Fruit fly (Drosophila melanogaster): Measurements from ENCODE around the gene CG9231.

CG9231 gene

DNA sequence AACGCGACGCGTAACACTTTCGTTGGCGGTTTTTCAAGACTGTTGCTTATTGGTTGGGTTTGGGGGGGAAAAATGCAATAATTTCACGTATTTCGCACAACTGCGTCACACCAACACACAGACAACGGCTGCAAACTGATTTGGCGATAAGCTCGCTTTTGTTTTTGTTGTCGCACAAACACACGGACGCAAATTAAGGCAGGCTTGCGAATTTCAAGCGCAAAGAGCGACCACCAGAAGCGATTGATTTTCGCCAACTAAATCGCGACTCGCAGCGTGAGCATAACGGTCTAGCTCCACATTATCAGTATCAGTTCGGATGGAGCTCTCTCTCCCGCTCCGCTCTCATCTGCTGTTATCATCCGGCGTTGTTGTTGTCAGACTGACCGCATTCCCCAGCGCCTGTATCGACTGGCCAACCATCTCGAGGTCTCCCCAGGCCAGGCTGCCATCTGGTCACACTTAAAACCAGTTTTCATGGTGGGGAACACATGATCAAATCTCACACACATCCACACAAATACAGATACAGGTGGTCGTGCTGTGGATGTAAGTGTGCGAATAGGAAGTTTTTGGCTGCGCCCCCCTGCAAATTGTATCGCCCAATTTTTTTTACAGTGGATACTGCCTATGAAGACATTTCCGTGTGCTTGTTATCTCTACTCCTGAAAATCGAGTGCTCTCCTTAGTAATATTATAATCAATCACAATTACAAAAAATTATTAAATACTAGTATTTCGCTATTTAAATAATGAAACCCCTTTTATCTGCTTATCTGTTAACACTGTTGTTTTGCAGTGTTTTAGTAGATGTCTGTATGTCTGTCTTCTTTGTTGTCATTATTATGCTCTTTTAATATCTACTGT, 47.2 kb upstream of the CG9231 start (continued):
- peak; percentile 63 for TF ChIP-seq ttk (GFP tag; IDR thresholded peaks at IDR 0.05)
- TF ChIP-seq CG16779 (GFP tag; IDR thresholded peaks at IDR 0.05) = peak; percentile 59; the same call in 1 of the 2 replicates
- peak; percentile 19 for TF ChIP-seq chn (GFP tag; optimal IDR thresholded peaks at IDR 0.05)
- TF ChIP-seq org-1 (GFP tag; optimal IDR thresholded peaks at IDR 0.05) = peak; percentile 3
- TF ChIP-seq CG12769 (tag; optimal IDR thresholded peaks at IDR 0.05) = peak; percentile 80
- no peak for TF ChIP-seq vfl (GFP tag; optimal IDR thresholded peaks at IDR 0.05)
- peak; percentile 42 for TF ChIP-seq CG17359 (tag; optimal IDR thresholded peaks at IDR 0.05)
- peak; percentile 34; the same call in 1 of the 2 replicates for TF ChIP-seq ap (GFP tag; IDR thresholded peaks at IDR 0.05)
- peak; percentile 56; the same call in 1 of the 3 replicates for TF ChIP-seq Mrtf (GFP tag; IDR thresholded peaks at IDR 0.05)
- no peak for TF ChIP-seq CG12071 (GFP tag; optimal IDR thresholded peaks at IDR 0.05)
- TF ChIP-seq CG16863 (GFP tag; optimal IDR thresholded peaks at IDR 0.05) = peak; percentile 10
- TF ChIP-seq Eip74EF (GFP tag; optimal IDR thresholded peaks at IDR 0.05) = peak in 1 of 2 experiments; percentile 75
- no peak for TF ChIP-seq CG5180 (GFP tag; optimal IDR thresholded peaks at IDR 0.05)
- peak; percentile 67 for TF ChIP-seq CG9215 (GFP tag; IDR thresholded peaks at IDR 0.05)
- TF ChIP-seq Mad (GFP tag; optimal IDR thresholded peaks at IDR 0.05) = peak; percentile 9
- TF ChIP-seq dpn (GFP tag; optimal IDR thresholded peaks at IDR 0.05) = peak in 1 of 2 experiments; percentile 72
- peak; percentile 74 for TF ChIP-seq rib (GFP tag; IDR thresholded peaks at IDR 0.05)
- TF ChIP-seq CG1792 (GFP tag; optimal IDR thresholded peaks at IDR 0.05) = peak; percentile 20
- peak; percentile 71 to 79 for TF ChIP-seq Trl (optimal IDR thresholded peaks at IDR 0.05)
- no peak for TF ChIP-seq Trl (GFP tag; optimal IDR thresholded peaks at IDR 0.05)
- TF ChIP-seq her (GFP tag; optimal IDR thresholded peaks at IDR 0.05) = peak; percentile 21
- peak; percentile 74 for TF ChIP-seq Meics (GFP tag; optimal IDR thresholded peaks at IDR 0.05)
- TF ChIP-seq D19A (tag; optimal IDR thresholded peaks at IDR 0.05) = peak; percentile 37
- peak; percentile 56 for TF ChIP-seq CG13424 (tag; optimal IDR thresholded peaks at IDR 0.05)
- peak; percentile 70 for TF ChIP-seq gem (tag; optimal IDR thresholded peaks at IDR 0.05)
- TF ChIP-seq pan (optimal IDR thresholded peaks at IDR 0.05) = no peak
- TF ChIP-seq pan (GFP tag; optimal IDR thresholded peaks at IDR 0.05 in 1 of 2, IDR thresholded peaks at IDR 0.05 in 1 of 2) = peak in 1 of 2 experiments; percentile 57
- TF ChIP-seq NfI (GFP tag; optimal IDR thresholded peaks at IDR 0.05) = peak; percentile 53
- TF ChIP-seq slou (GFP tag; optimal IDR thresholded peaks at IDR 0.05) = no peak
- peak; percentile 40 for TF ChIP-seq zf30C (GFP tag; optimal IDR thresholded peaks at IDR 0.05)
- peak; percentile 30; the same call in 1 of the 2 replicates for TF ChIP-seq E2f2 (GFP tag; IDR thresholded peaks at IDR 0.05)
- peak; percentile 63 for TF ChIP-seq CG12391 (tag; optimal IDR thresholded peaks at IDR 0.05)
- TF ChIP-seq CG13894 (tag; optimal IDR thresholded peaks at IDR 0.05) = peak; percentile 55
- TF ChIP-seq CG15514 (GFP tag; optimal IDR thresholded peaks at IDR 0.05) = peak; percentile 64
- peak; percentile 36 for TF ChIP-seq tap (tag; optimal IDR thresholded peaks at IDR 0.05)
- TF ChIP-seq Hmr (GFP tag; optimal IDR thresholded peaks at IDR 0.05) = peak; percentile 69
- peak; percentile 82; the same call in 3 of the 4 replicates for TF ChIP-seq chinmo (GFP tag; IDR thresholded peaks at IDR 0.05; ENCODE audit: partially characterized antibody)
- TF ChIP-seq CG4730 (GFP tag; IDR thresholded peaks at IDR 0.05) = 0 out of 2 replicates have a peak, but pooled peaks have one; percentile 20
- peak; percentile 84 for TF ChIP-seq Med (GFP tag)
- TF ChIP-seq Rfx (GFP tag; IDR thresholded peaks at IDR 0.05) = peak; percentile 87
- TF ChIP-seq CG6272 (GFP tag; IDR thresholded peaks at IDR 0.05) = no peak
- peak; percentile 38; the same call in 1 of the 2 replicates for TF ChIP-seq Poxn (GFP tag; IDR thresholded peaks at IDR 0.05)
- TF ChIP-seq CG12659 (GFP tag; optimal IDR thresholded peaks at IDR 0.05) = peak; percentile 51
- TF ChIP-seq ken (GFP tag; IDR thresholded peaks at IDR 0.05) = 0 out of 3 replicates have a peak, but pooled peaks have one; percentile 8
- TF ChIP-seq CG8359 (GFP tag; optimal IDR thresholded peaks at IDR 0.05; ENCODE audit: borderline replicate concordance) = no peak
- peak; percentile 56; the same call in 1 of the 2 replicates for TF ChIP-seq CG7372 (GFP tag; IDR thresholded peaks at IDR 0.05)
- TF ChIP-seq CG11504 (tag; optimal IDR thresholded peaks at IDR 0.05) = peak; percentile 64
- peak; percentile 70 for TF ChIP-seq CG9727 (GFP tag; optimal IDR thresholded peaks at IDR 0.05)

Data from whole organism, embryonic.